Worm (Caenorhabditis elegans) whole organism, midembryonic: Measurements from ENCODE around the gene Y46E12A.2.

Experiments
- T22C8.4 ChIP-seq: fragments of 200-800 bp; sonication (Bioruptor generic); IDR thresholded peaks from 2 replicates; pipeline ENCODE4 v1.3.6; 2022; ENCODE audit warnings: missing genetic modification characterization, missing compliant biosample characterization
- cog-1 ChIP-seq: sonication (generic microtip); optimal IDR thresholded peaks from 2 replicates; lab custom pipeline; 2016; ENCODE audit warnings: missing genetic modification characterization, missing compliant biosample characterization

ce11 chrIII:1743488-1744020 is 15.2 kb upstream of the Y46E12A.2 start:
- no peak for TF ChIP-seq T22C8.4 (GFP tag; lab: Robert Waterston, UW)
- TF ChIP-seq cog-1 (tag; lab: Kevin White, UChicago): no peak
